Worm (Caenorhabditis elegans): Measurements from ENCODE around the gene Y48G9A.7.
"Not testable (repeated sequence)": the region's sequence is repeated elsewhere in the genome, so short reads cannot be mapped to it uniquely, and the experiment has no call there.

Y48G9A.7 gene

DNA sequence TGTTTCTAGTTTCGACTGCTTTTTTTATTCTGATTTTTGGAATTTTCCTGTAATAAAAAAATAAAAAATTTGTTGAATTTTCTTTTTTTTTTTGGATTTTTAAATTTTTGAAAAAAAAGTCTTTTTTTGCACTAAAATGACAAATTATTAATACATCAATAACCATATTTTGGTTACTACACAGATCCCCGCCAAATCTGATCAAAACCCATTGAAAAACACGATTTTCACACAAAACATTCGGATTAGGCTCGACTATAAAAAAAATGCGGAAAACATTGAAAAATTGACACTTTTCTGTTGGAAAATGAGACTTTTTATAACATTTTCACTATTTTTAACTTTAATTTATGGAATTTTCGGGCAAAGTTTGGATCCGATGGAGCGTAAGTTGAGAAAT lies at the start of gene Y48G9A.7:
Gene Y48G9A.7, plus strand, starts transcription at position 301 of the 400 bp plus-strand sequence.
- no peak for TF ChIP-seq hnd-1 (tag; optimal IDR thresholded peaks at IDR 0.05)
- TF ChIP-seq tra-4 (tag; optimal IDR thresholded peaks at IDR 0.05), result no peak
- TF ChIP-seq B0310.2 (tag; optimal IDR thresholded peaks at IDR 0.05), result no peak
- no peak for TF ChIP-seq ets-7 (tag; optimal IDR thresholded peaks at IDR 0.05)
- TF ChIP-seq flt-1 (GFP tag; IDR thresholded peaks at IDR 0.05), result no peak

DNA sequence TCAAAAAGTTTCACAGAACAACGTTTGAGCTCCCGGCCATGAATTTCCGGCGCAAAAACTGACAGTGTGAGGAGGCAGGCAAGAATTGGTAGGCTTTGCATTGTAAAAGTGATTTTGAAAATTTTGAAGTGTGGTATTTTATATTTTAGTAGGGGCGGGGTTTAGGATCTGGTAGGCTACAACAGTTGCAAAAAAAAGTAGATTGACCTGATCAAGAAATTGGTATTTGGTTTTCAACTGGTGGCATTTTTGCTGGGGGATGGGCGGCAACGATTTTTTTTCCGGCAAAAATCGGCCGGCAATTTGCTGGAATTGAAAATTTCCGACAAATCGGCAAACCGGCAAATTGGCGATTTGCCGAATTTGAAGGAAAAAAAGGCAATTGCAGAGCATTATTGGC lies 49.5 kb upstream of the Y48G9A.7 start, which contains the start of gene ins-16:
Gene ins-16, minus strand, starts transcription at position 101 of the 400 bp plus-strand sequence.
- TF ChIP-seq sea-1 (GFP tag; conservative IDR thresholded peaks at IDR 0.05), result no peak
- TF ChIP-seq scrt-1 (GFP tag; IDR thresholded peaks at IDR 0.05), result no peak
- TF ChIP-seq ama-1 (optimal IDR thresholded peaks at IDR 0.05), result no peak
- TF ChIP-seq tra-4 (tag; optimal IDR thresholded peaks at IDR 0.05), result no peak
- TF ChIP-seq tbx-37 (GFP tag; conservative IDR thresholded peaks at IDR 0.05), result no peak
- TF ChIP-seq ets-7 (tag; optimal IDR thresholded peaks at IDR 0.05), result no peak
- no peak for TF ChIP-seq ceh-36 (tag; optimal IDR thresholded peaks at IDR 0.05)
- no peak for TF ChIP-seq B0310.2 (tag; optimal IDR thresholded peaks at IDR 0.05)
- TF ChIP-seq F13C5.2 (tag; optimal IDR thresholded peaks at IDR 0.05), result no peak
- TF ChIP-seq hmbx-1 (tag; optimal IDR thresholded peaks at IDR 0.05), result no peak
- TF ChIP-seq hnd-1 (tag; optimal IDR thresholded peaks at IDR 0.05), result no peak
- no peak for TF ChIP-seq pes-1 (GFP tag; IDR thresholded peaks at IDR 0.05)
- no peak for TF ChIP-seq aly-1 (tag; optimal IDR thresholded peaks at IDR 0.05)
- no peak for TF ChIP-seq tbx-11 (GFP tag; IDR thresholded peaks at IDR 0.05)
- TF ChIP-seq ceh-13 (GFP tag; optimal IDR thresholded peaks at IDR 0.05), result no peak
- no peak for TF ChIP-seq flt-1 (GFP tag; IDR thresholded peaks at IDR 0.05)

DNA sequence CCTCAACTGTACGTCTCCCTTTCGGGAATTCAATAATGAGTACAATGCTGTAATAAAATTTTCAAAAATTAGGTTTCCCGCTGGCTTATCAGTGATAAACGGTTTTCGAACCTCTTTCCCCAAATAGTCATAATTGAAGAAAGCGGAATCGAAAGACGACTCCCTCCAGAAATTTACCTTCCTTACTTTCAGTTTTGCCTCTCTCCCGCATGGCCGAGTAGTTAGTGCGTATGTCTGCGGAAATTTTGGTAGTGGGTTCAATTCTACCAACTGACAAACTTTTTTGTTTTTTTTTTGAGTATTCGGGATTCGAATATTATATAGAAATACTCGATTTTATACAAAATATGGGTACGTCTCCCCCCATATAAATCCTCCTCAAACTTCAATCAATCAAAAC lies 45.4 kb upstream of the Y48G9A.7 start:
- 0 out of 2 replicates have a peak, but pooled peaks have one; percentile 31 for TF ChIP-seq sea-1 (GFP tag; conservative IDR thresholded peaks at IDR 0.05)

ce11 chrIII:2068248-2068647 lies 42.1 kb upstream of the Y48G9A.7 start, which contains the start of gene Y39A3A.3:
Y39A3A.3 (minus strand) TSS chrIII:2068348.
- no peak for TF ChIP-seq hnd-1 (tag; optimal IDR thresholded peaks at IDR 0.05)
- no peak for TF ChIP-seq scrt-1 (GFP tag; IDR thresholded peaks at IDR 0.05)
- no peak for TF ChIP-seq flt-1 (GFP tag; IDR thresholded peaks at IDR 0.05)
- no peak for TF ChIP-seq hmg-4 (GFP tag; optimal IDR thresholded peaks at IDR 0.05)
- TF ChIP-seq F13C5.2 (tag; optimal IDR thresholded peaks at IDR 0.05), result no peak
- TF ChIP-seq B0310.2 (tag; optimal IDR thresholded peaks at IDR 0.05), result no peak
- TF ChIP-seq aly-1 (tag; optimal IDR thresholded peaks at IDR 0.05), result no peak
- TF ChIP-seq ama-1 (optimal IDR thresholded peaks at IDR 0.05), result no peak
- no peak for TF ChIP-seq ceh-36 (tag; optimal IDR thresholded peaks at IDR 0.05)
- no peak for TF ChIP-seq tbx-37 (GFP tag; conservative IDR thresholded peaks at IDR 0.05)
- TF ChIP-seq tra-4 (tag; optimal IDR thresholded peaks at IDR 0.05), result no peak
- no peak for TF ChIP-seq pes-1 (GFP tag; IDR thresholded peaks at IDR 0.05)
- TF ChIP-seq tbx-11 (GFP tag; IDR thresholded peaks at IDR 0.05), result no peak
- no peak for TF ChIP-seq ets-7 (tag; optimal IDR thresholded peaks at IDR 0.05)
- no peak for TF ChIP-seq ceh-13 (GFP tag; optimal IDR thresholded peaks at IDR 0.05)
- TF ChIP-seq hmbx-1 (tag; optimal IDR thresholded peaks at IDR 0.05), result no peak
- no peak for TF ChIP-seq sea-1 (GFP tag; conservative IDR thresholded peaks at IDR 0.05)

DNA sequence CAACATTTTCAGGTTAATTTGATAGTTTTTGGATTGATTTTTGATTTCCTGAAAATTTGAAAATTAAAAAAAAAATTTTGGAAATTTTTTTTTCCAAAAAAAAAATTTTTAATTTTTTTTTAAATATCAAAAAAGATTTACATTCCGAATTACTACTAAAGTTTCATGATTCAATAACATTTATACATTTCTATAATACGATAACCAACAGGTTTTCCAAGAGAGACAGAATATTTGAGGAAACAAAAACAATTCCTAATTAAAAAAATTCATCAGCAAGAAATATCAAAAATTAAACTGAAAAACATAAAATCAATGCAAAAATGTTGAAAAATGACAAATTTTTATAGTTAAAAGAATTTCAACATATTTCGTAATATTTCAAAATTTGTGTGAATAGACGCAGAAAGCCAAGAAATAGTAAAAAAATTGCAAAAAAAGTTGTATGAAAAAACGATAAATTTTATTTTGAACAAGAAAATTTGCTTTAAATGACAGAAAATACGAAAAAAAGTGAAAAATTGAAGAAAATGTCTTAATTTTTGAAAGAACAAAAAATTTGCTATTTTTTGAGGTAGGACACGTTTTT lies 33.7 kb upstream of the Y48G9A.7 start, which contains the start of gene Y39A3A.4:
Gene Y39A3A.4, minus strand, starts transcription at position 51 of the 589 bp plus-strand sequence.
- no peak for TF ChIP-seq tra-4 (tag; optimal IDR thresholded peaks at IDR 0.05)
- TF ChIP-seq hnd-1 (tag; optimal IDR thresholded peaks at IDR 0.05), result no peak
- no peak for TF ChIP-seq hmg-4 (GFP tag; optimal IDR thresholded peaks at IDR 0.05)
- no peak for TF ChIP-seq tbx-37 (GFP tag; conservative IDR thresholded peaks at IDR 0.05)
- TF ChIP-seq ama-1 (optimal IDR thresholded peaks at IDR 0.05), result no peak
- TF ChIP-seq pes-1 (GFP tag; IDR thresholded peaks at IDR 0.05), result no peak
- TF ChIP-seq sea-1 (GFP tag; conservative IDR thresholded peaks at IDR 0.05), result no peak
- no peak for TF ChIP-seq aly-1 (tag; optimal IDR thresholded peaks at IDR 0.05)

ce11 chrIII:2082519-2082918 lies 27.8 kb upstream of the Y48G9A.7 start, which contains the start of gene cpt-3:
cpt-3 (plus strand) TSS chrIII:2082819.
- TF ChIP-seq aly-1 (tag; optimal IDR thresholded peaks at IDR 0.05); hnd-1 (tag; optimal IDR thresholded peaks at IDR 0.05); flt-1 (GFP tag; IDR thresholded peaks at IDR 0.05): not testable (repeated sequence)

- TF ChIP-seq hmbx-1 (tag; optimal IDR thresholded peaks at IDR 0.05), result no peak
- TF ChIP-seq pes-1 (GFP tag; IDR thresholded peaks at IDR 0.05), result no peak
- TF ChIP-seq flt-1 (GFP tag; IDR thresholded peaks at IDR 0.05), result no peak
- no peak for TF ChIP-seq ets-7 (tag; optimal IDR thresholded peaks at IDR 0.05)
- no peak for TF ChIP-seq F13C5.2 (tag; optimal IDR thresholded peaks at IDR 0.05)
- no peak for TF ChIP-seq ceh-13 (GFP tag; optimal IDR thresholded peaks at IDR 0.05)
- TF ChIP-seq tbx-11 (GFP tag; IDR thresholded peaks at IDR 0.05), result no peak
- no peak for TF ChIP-seq B0310.2 (tag; optimal IDR thresholded peaks at IDR 0.05)
- TF ChIP-seq aly-1 (tag; optimal IDR thresholded peaks at IDR 0.05), result no peak
- no peak for TF ChIP-seq scrt-1 (GFP tag; IDR thresholded peaks at IDR 0.05)
- no peak for TF ChIP-seq ama-1 (optimal IDR thresholded peaks at IDR 0.05)
Observed at ce11 chrIII:2084829-2085228, 25.5 kb upstream of the Y48G9A.7 start.

DNA sequence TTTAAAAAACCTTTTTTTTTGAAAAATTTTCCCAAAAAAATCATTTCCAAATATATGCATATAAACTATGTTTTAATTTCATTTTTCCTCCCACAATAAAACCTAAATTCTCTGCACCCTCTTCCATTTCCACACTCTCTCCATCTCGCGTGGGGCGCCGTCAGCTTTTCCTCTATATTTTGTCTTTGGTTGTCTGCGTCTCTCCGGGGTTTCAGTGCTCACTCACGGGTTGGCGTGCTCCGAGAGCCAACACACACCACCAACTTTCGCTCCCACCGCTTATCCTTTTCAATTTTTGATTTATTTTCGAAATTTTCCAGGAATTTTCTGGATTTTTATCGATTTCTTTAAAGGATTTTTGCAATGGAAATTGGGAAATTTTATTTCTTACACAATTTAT lies 20.9 kb upstream of the Y48G9A.7 start:
- TF ChIP-seq B0310.2 (tag; optimal IDR thresholded peaks at IDR 0.05) (no peak), ceh-13 (GFP tag; optimal IDR thresholded peaks at IDR 0.05) (no peak), flt-1 (GFP tag; IDR thresholded peaks at IDR 0.05) (no peak), hmbx-1 (tag; optimal IDR thresholded peaks at IDR 0.05) (no peak), hnd-1 (tag; optimal IDR thresholded peaks at IDR 0.05) (no peak), tbx-37 (GFP tag; conservative IDR thresholded peaks at IDR 0.05) (no peak), tra-4 (tag; optimal IDR thresholded peaks at IDR 0.05) (no peak), ama-1 (optimal IDR thresholded peaks at IDR 0.05) (no peak), pes-1 (GFP tag; IDR thresholded peaks at IDR 0.05) (no peak), scrt-1 (GFP tag; IDR thresholded peaks at IDR 0.05) (no peak), ets-7 (tag; optimal IDR thresholded peaks at IDR 0.05) (no peak), aly-1 (tag; optimal IDR thresholded peaks at IDR 0.05) (no peak), tbx-11 (GFP tag; IDR thresholded peaks at IDR 0.05) (no peak), hmg-4 (GFP tag; optimal IDR thresholded peaks at IDR 0.05) (no peak), ceh-36 (tag; optimal IDR thresholded peaks at IDR 0.05) (no peak), sea-1 (GFP tag; conservative IDR thresholded peaks at IDR 0.05) (no peak), F13C5.2 (tag; optimal IDR thresholded peaks at IDR 0.05) (no peak)

Measured in whole organism, early embryonic.